Worm (Caenorhabditis elegans) whole organism, mixed stage, embryonic: ENCODE results near the gene hrg-5.

Experiments used
- bed-3 ChIP-seq: fragments of 200-800 bp; sonication (Bioruptor generic); optimal IDR thresholded peaks from 3 replicates; lab custom pipeline; 2018; ENCODE audit warnings: mild to moderate bottlenecking, missing genetic modification characterization, moderate library complexity, missing compliant biosample characterization
- ceh-43 ChIP-seq: fragments of 200-800 bp; sonication (Bioruptor generic); optimal IDR thresholded peaks from 2 replicates; lab custom pipeline; 2018; ENCODE audit warnings: mild to moderate bottlenecking, missing genetic modification characterization, moderate library complexity, missing compliant biosample characterization
- ces-1 ChIP-seq: fragments of 150-350 bp; optimal IDR thresholded peaks from 2 replicates; lab custom pipeline; 2014; ENCODE audit warnings: missing biosample characterization, missing genetic modification reagents, missing genetic modification characterization
- drap-1 ChIP-seq: fragments of 200-800 bp; sonication (Bioruptor generic); optimal IDR thresholded peaks from 3 replicates; lab custom pipeline; 2018; ENCODE audit warnings: mild to moderate bottlenecking, missing genetic modification characterization, missing compliant biosample characterization
- elt-1 ChIP-seq: sonication (generic microtip); optimal IDR thresholded peaks from 2 replicates; lab custom pipeline; 2017; ENCODE audit warnings: missing genetic modification characterization, mild to moderate bottlenecking, missing compliant biosample characterization, antibody characterized with exemption, moderate library complexity, borderline replicate concordance; ENCODE audit not compliant: insufficient read depth
- elt-3 ChIP-seq: fragments of 150-350 bp; optimal IDR thresholded peaks from 2 replicates; lab custom pipeline; 2014; ENCODE audit warnings: missing biosample characterization, missing genetic modification characterization
- flh-1 ChIP-seq: fragments of 200-800 bp; sonication (Bioruptor generic); optimal IDR thresholded peaks from 2 replicates; lab custom pipeline; 2018; ENCODE audit warnings: mild to moderate bottlenecking, missing genetic modification characterization, moderate library complexity, missing compliant biosample characterization
- ham-2 ChIP-seq: fragments of 200-800 bp; sonication (Bioruptor generic); optimal IDR thresholded peaks from 2 replicates; lab custom pipeline; 2018; ENCODE audit warnings: mild to moderate bottlenecking, missing genetic modification characterization, missing compliant biosample characterization
- hlh-1 ChIP-seq: fragments of 150-350 bp; optimal IDR thresholded peaks from 2 replicates; lab custom pipeline; 2014; ENCODE audit warnings: missing biosample characterization, missing genetic modification reagents, missing genetic modification characterization
- lin-13 ChIP-seq: fragments of 150-350 bp; optimal IDR thresholded peaks from 2 replicates; lab custom pipeline; 2014; ENCODE audit warnings: missing biosample characterization, missing genetic modification characterization
- lin-32 ChIP-seq: fragments of 200-800 bp; sonication (Bioruptor generic); optimal IDR thresholded peaks from 2 replicates; lab custom pipeline; 2018; ENCODE audit warnings: mild to moderate bottlenecking, missing genetic modification characterization, missing compliant biosample characterization
- lsy-2 ChIP-seq: fragments of 150-350 bp; optimal IDR thresholded peaks from 2 replicates; lab custom pipeline; 2014; ENCODE audit warnings: missing biosample characterization, missing genetic modification characterization
- mab-5 ChIP-seq: fragments of 150-350 bp; optimal IDR thresholded peaks from 2 replicates; lab custom pipeline; 2014; ENCODE audit warnings: missing biosample characterization, missing genetic modification characterization
- mep-1 ChIP-seq: fragments of 150-350 bp; optimal IDR thresholded peaks from 2 replicates; lab custom pipeline; 2017; ENCODE audit warnings: missing biosample characterization, missing genetic modification reagents, missing genetic modification characterization, inconsistent platforms
- nhr-12 ChIP-seq: fragments of 150-350 bp; optimal IDR thresholded peaks from 2 replicates; lab custom pipeline; 2014; ENCODE audit warnings: missing biosample characterization, missing genetic modification characterization
- nhr-28 ChIP-seq: fragments of 150-350 bp; optimal IDR thresholded peaks from 2 replicates; lab custom pipeline; 2014; ENCODE audit warnings: missing biosample characterization, missing genetic modification characterization
- pha-4 ChIP-seq: fragments of 150-350 bp; optimal IDR thresholded peaks from 2 replicates; lab custom pipeline; 2018; ENCODE audit warnings: missing biosample characterization, missing genetic modification reagents, missing genetic modification characterization
- sem-2 ChIP-seq: fragments of 200-800 bp; sonication (Bioruptor generic); optimal IDR thresholded peaks from 2 replicates; lab custom pipeline; 2018; ENCODE audit warnings: mild to moderate bottlenecking, missing genetic modification characterization, missing compliant biosample characterization
- snpc-4 ChIP-seq: fragments of 150-350 bp; optimal IDR thresholded peaks from 2 replicates; lab custom pipeline; 2014; ENCODE audit warnings: missing biosample characterization, missing genetic modification characterization
- sptf-1 ChIP-seq: sonication (generic microtip); optimal IDR thresholded peaks from 2 replicates; lab custom pipeline; 2017; ENCODE audit warnings: mild to moderate bottlenecking, missing genetic modification characterization, moderate library complexity, missing compliant biosample characterization
- tbx-8 ChIP-seq: fragments of 200-800 bp; sonication (Bioruptor generic); optimal IDR thresholded peaks from 2 replicates; lab custom pipeline; 2018; ENCODE audit warnings: mild to moderate bottlenecking, missing genetic modification characterization, moderate library complexity, missing compliant biosample characterization
- unc-120 ChIP-seq: sonication (generic microtip); optimal IDR thresholded peaks from 2 replicates; lab custom pipeline; 2017; ENCODE audit warnings: missing genetic modification characterization, missing compliant biosample characterization; ENCODE audit not compliant: poor library complexity, severe bottlenecking
- zip-8 ChIP-seq: fragments of 150-350 bp; optimal IDR thresholded peaks from 2 replicates; lab custom pipeline; 2014; ENCODE audit warnings: missing biosample characterization, missing genetic modification characterization
- ztf-11 ChIP-seq: fragments of 150-350 bp; optimal IDR thresholded peaks from 2 replicates; lab custom pipeline; 2014; ENCODE audit warnings: missing biosample characterization, missing genetic modification characterization

hrg-5 gene

ce11 chrIV:10985568-10986035 is 43.6 kb downstream of the hrg-5 start, which contains the start of gene cyb-2.1:
Gene cyb-2.1, plus strand, starts transcription at chrIV:10985985.
- no peak for TF ChIP-seq lin-32 (GFP tag; lab: Kevin White, UChicago)
- TF ChIP-seq nhr-28 (tag; lab: Kevin White, UChicago): no peak
- no peak for TF ChIP-seq ztf-11 (tag; lab: Kevin White, UChicago)
- TF ChIP-seq elt-1 (tag; lab: Kevin White, UChicago): no peak
- TF ChIP-seq drap-1 (GFP tag; lab: Kevin White, UChicago): no peak
- no peak for TF ChIP-seq mab-5 (tag; lab: Kevin White, UChicago)
- no peak for TF ChIP-seq nhr-12 (tag; lab: Kevin White, UChicago)
- TF ChIP-seq zip-8 (tag; lab: Kevin White, UChicago): no peak
- no peak for TF ChIP-seq pha-4 (tag; lab: Kevin White, UChicago)
- no peak for TF ChIP-seq tbx-8 (GFP tag; lab: Kevin White, UChicago)
- TF ChIP-seq ham-2: no peak
- no peak for TF ChIP-seq mep-1
- TF ChIP-seq lin-13 (tag; lab: Kevin White, UChicago): no peak
- TF ChIP-seq snpc-4 (tag; lab: Kevin White, UChicago): no peak
- no peak for TF ChIP-seq flh-1 (GFP tag; lab: Kevin White, UChicago)
- TF ChIP-seq bed-3 (GFP tag; lab: Kevin White, UChicago): no peak
- TF ChIP-seq ces-1 (GFP tag; lab: Kevin White, UChicago): no peak

ce11 chrIV:10981761-10982160 is 47.5 kb downstream of the hrg-5 start, which contains the start of gene Y43E12A.2:
Gene Y43E12A.2, plus strand, starts transcription at chrIV:10982061.
- TF ChIP-seq lin-32 (GFP tag; lab: Kevin White, UChicago): no peak
- TF ChIP-seq tbx-8 (GFP tag; lab: Kevin White, UChicago): no peak
- TF ChIP-seq ceh-43 (GFP tag; lab: Kevin White, UChicago): no peak
- no peak for TF ChIP-seq ces-1 (GFP tag; lab: Kevin White, UChicago)
- TF ChIP-seq elt-1 (tag; lab: Kevin White, UChicago): no peak
- TF ChIP-seq sem-2 (GFP tag; lab: Kevin White, UChicago): no peak
- TF ChIP-seq mab-5 (tag; lab: Kevin White, UChicago): no peak
- TF ChIP-seq sptf-1 (tag; lab: Kevin White, UChicago): no peak
- no peak for TF ChIP-seq elt-3
- no peak for TF ChIP-seq mep-1
- no peak for TF ChIP-seq lsy-2 (tag; lab: Kevin White, UChicago)
- TF ChIP-seq bed-3 (GFP tag; lab: Kevin White, UChicago): no peak
- TF ChIP-seq ham-2: no peak

- no peak for TF ChIP-seq flh-1 (GFP tag; lab: Kevin White, UChicago)
- no peak for TF ChIP-seq unc-120 (tag; lab: Kevin White, UChicago)
- no peak for TF ChIP-seq pha-4 (tag; lab: Kevin White, UChicago)
- TF ChIP-seq nhr-28 (tag; lab: Kevin White, UChicago): no peak
- no peak for TF ChIP-seq drap-1 (GFP tag; lab: Kevin White, UChicago)
- no peak for TF ChIP-seq ceh-43 (GFP tag; lab: Kevin White, UChicago)
Measured at ce11 chrIV:10980628-10981027, 48.6 kb downstream of the hrg-5 start.

- TF ChIP-seq hlh-1 (tag; lab: Kevin White, UChicago): no peak
- TF ChIP-seq elt-3: no peak
- TF ChIP-seq unc-120 (tag; lab: Kevin White, UChicago): peak; percentile 19
Measured at ce11 chrIV:10979689-10980088, 49.5 kb downstream of the hrg-5 start.

- TF ChIP-seq sptf-1 (tag; lab: Kevin White, UChicago): no peak
Measured at ce11 chrIV:10978641-10979040, 50.6 kb downstream of the hrg-5 start.
